Fruit fly (Drosophila melanogaster) whole organism, pupa: ENCODE data around the gene CG6980.

Experiments
- CG10348 ChIP-seq: fragments of 200-800 bp; sonication (Bioruptor generic); IDR thresholded peaks from 2 replicates; pipeline ENCODE4 v1.3.6; 2022; ENCODE audit warnings: missing biosample characterization, missing genetic modification characterization
- CG12605 ChIP-seq: fragments of 200-800 bp; sonication (Bioruptor generic); IDR thresholded peaks from 2 replicates; pipeline ENCODE4 v1.3.6; 2022; ENCODE audit warnings: missing biosample characterization, missing genetic modification characterization
- CG13204 ChIP-seq: fragments of 200-800 bp; sonication (Bioruptor generic); optimal IDR thresholded peaks from 2 replicates; lab custom pipeline; 2018; ENCODE audit warnings: missing biosample characterization, mild to moderate bottlenecking, missing genetic modification characterization, moderate library complexity
- CG14655 ChIP-seq: fragments of 200-800 bp; sonication (Bioruptor generic); optimal IDR thresholded peaks from 3 replicates; lab custom pipeline; 2017; ENCODE audit warnings: mild to moderate bottlenecking, missing biosample characterization, missing genetic modification reagents, missing genetic modification characterization
- CG15710 ChIP-seq: fragments of 200-800 bp; sonication (Bioruptor generic); optimal IDR thresholded peaks from 2 replicates; lab custom pipeline; 2018; ENCODE audit warnings: missing biosample characterization, mild to moderate bottlenecking, missing genetic modification characterization, moderate library complexity
- CG17806 ChIP-seq: fragments of 200-800 bp; sonication (Bioruptor generic); optimal IDR thresholded peaks from 2 replicates; lab custom pipeline; 2018; ENCODE audit warnings: missing biosample characterization, mild to moderate bottlenecking, missing genetic modification characterization, moderate library complexity
- CG32121 ChIP-seq: fragments of 200-800 bp; sonication (Bioruptor generic); IDR thresholded peaks from 2 replicates; pipeline ENCODE4 v1.3.6; 2022; ENCODE audit warnings: missing biosample characterization, missing genetic modification characterization
- CG34367 ChIP-seq: fragments of 200-800 bp; sonication (Bioruptor generic); optimal IDR thresholded peaks from 2 replicates; lab custom pipeline; 2018; ENCODE audit warnings: missing biosample characterization, mild to moderate bottlenecking, missing genetic modification characterization
- CG4496 ChIP-seq: fragments of 200-800 bp; sonication (Bioruptor generic); IDR thresholded peaks from 3 replicates; pipeline ENCODE4 v1.3.6; 2022; ENCODE audit warnings: missing biosample characterization, missing genetic modification characterization
- CG8159 ChIP-seq: fragments of 200-800 bp; sonication (Bioruptor generic); optimal IDR thresholded peaks from 3 replicates; lab custom pipeline; 2018; ENCODE audit warnings: missing biosample characterization, mild to moderate bottlenecking, missing genetic modification characterization, moderate library complexity
- CG8301 ChIP-seq: fragments of 200-800 bp; sonication (Bioruptor generic); optimal IDR thresholded peaks from 2 replicates; lab custom pipeline; 2018; ENCODE audit warnings: missing biosample characterization, mild to moderate bottlenecking, missing genetic modification characterization
- CG9948 ChIP-seq: fragments of 200-800 bp; sonication (Bioruptor generic); optimal IDR thresholded peaks from 2 replicates; lab custom pipeline; 2018; ENCODE audit warnings: missing biosample characterization, mild to moderate bottlenecking, missing genetic modification characterization, moderate library complexity
- D1 ChIP-seq: fragments of 200-800 bp; sonication (Bioruptor generic); optimal IDR thresholded peaks from 2 replicates; lab custom pipeline; 2018; ENCODE audit warnings: missing biosample characterization, mild to moderate bottlenecking, missing genetic modification characterization, moderate library complexity
- EcR ChIP-seq: fragments of 200-800 bp; sonication (Bioruptor generic); optimal IDR thresholded peaks from 3 replicates; lab custom pipeline; 2019; ENCODE audit warnings: missing biosample characterization, missing genetic modification characterization, mild to moderate bottlenecking, moderate library complexity, missing genetic modification reagents
- Ets98B ChIP-seq: fragments of 200-800 bp; sonication (Bioruptor generic); IDR thresholded peaks from 2 replicates; pipeline ENCODE4 v1.3.6; 2022; ENCODE audit warnings: missing biosample characterization, missing genetic modification characterization
- Pif1A ChIP-seq: fragments of 200-800 bp; sonication (Bioruptor generic); optimal IDR thresholded peaks from 3 replicates; lab custom pipeline; 2016; ENCODE audit warnings: missing biosample characterization, missing genetic modification characterization
- Pif1B ChIP-seq: fragments of 200-800 bp; sonication (Bioruptor generic); optimal IDR thresholded peaks from 3 replicates; lab custom pipeline; 2016; ENCODE audit warnings: missing biosample characterization, missing genetic modification characterization
- Snoo ChIP-seq: fragments of 200-800 bp; sonication (Bioruptor generic); optimal IDR thresholded peaks from 3 replicates; lab custom pipeline; 2017; ENCODE audit warnings: missing biosample characterization, mild to moderate bottlenecking, missing genetic modification characterization, inconsistent platforms
- fd96Ca ChIP-seq: fragments of 200-800 bp; sonication (Bioruptor generic); IDR thresholded peaks from 3 replicates; pipeline ENCODE4 v1.3.6; 2022; ENCODE audit warnings: missing biosample characterization, missing genetic modification characterization
- gl ChIP-seq: fragments of 200-800 bp; sonication (Bioruptor generic); optimal IDR thresholded peaks from 2 replicates; lab custom pipeline; 2018; ENCODE audit warnings: missing biosample characterization, mild to moderate bottlenecking, missing genetic modification characterization
- rn ChIP-seq: fragments of 200-800 bp; sonication (Bioruptor generic); IDR thresholded peaks from 2 replicates; pipeline ENCODE4 v1.3.6; 2022; ENCODE audit warnings: missing biosample characterization, missing genetic modification characterization

Gene CG6980

dm6 chr3R:24805048-24805447 is 2.4 kb upstream of the CG6980 start, which contains the start of gene polybromo:
polybromo (minus strand) TSS chr3R:24805259.
- TF ChIP-seq CG12605 (no peak), CG32121 (no peak), Pif1B (GFP tag; lab: Kevin White, UChicago) (no peak), CG34367 (no peak), rn (GFP tag; lab: Robert Waterston, UW) (no peak), D1 (tag; lab: Kevin White, UChicago) (no peak)
- TF ChIP-seq, all 21 proteins: peak for 0

- TF ChIP-seq CG17806, result no peak
- TF ChIP-seq Ets98B, result no peak
- TF ChIP-seq D1 (tag; lab: Kevin White, UChicago), result no peak
- no peak for TF ChIP-seq CG8159
- no peak for TF ChIP-seq CG15710 (tag; lab: Kevin White, UChicago)
- TF ChIP-seq fd96Ca (GFP tag; lab: Robert Waterston, UW), result no peak
- TF ChIP-seq Snoo (tag; lab: Kevin White, UChicago), result no peak
- TF ChIP-seq CG14655 (GFP tag; lab: Kevin White, UChicago), result no peak
Measured at dm6 chr3R:24809576-24810279, 2.3 kb downstream of the CG6980 start.

dm6 chr3R:24810844-24811625 is 3.6 kb downstream of the CG6980 start:
- TF ChIP-seq CG17806 (peak; percentile 92), CG9948 (tag; lab: Kevin White, UChicago) (peak; percentile 88), gl (peak; percentile 85), CG10348 (GFP tag; lab: Robert Waterston, UW) (peak; percentile 85), CG34367 (peak; percentile 92), Pif1A (GFP tag; lab: Kevin White, UChicago) (peak; percentile 93), D1 (tag; lab: Kevin White, UChicago) (no peak), CG13204 (GFP tag; lab: Kevin White, UChicago) (no peak), fd96Ca (GFP tag; lab: Robert Waterston, UW) (peak; percentile 98), CG15710 (tag; lab: Kevin White, UChicago) (peak; percentile 90), CG8159 (peak; percentile 88), CG12605 (peak; percentile 94), rn (GFP tag; lab: Robert Waterston, UW) (peak; percentile 89), Pif1B (GFP tag; lab: Kevin White, UChicago) (peak; percentile 93), CG32121 (peak; percentile 93), EcR (GFP tag; lab: Kevin White, UChicago) (peak; percentile 95), CG4496 (GFP tag; lab: Robert Waterston, UW) (peak; percentile 98), CG8301 (tag; lab: Kevin White, UChicago) (peak; percentile 95), Ets98B (peak; percentile 97), CG14655 (GFP tag; lab: Kevin White, UChicago) (peak; percentile 96), Snoo (tag; lab: Kevin White, UChicago) (peak; percentile 69)

- TF ChIP-seq CG4496 (GFP tag; lab: Robert Waterston, UW) (no peak), fd96Ca (GFP tag; lab: Robert Waterston, UW) (no peak), rn (GFP tag; lab: Robert Waterston, UW) (no peak), CG12605 (no peak), CG13204 (GFP tag; lab: Kevin White, UChicago) (no peak), D1 (tag; lab: Kevin White, UChicago) (no peak), CG14655 (GFP tag; lab: Kevin White, UChicago) (no peak), CG9948 (tag; lab: Kevin White, UChicago) (no peak), gl (no peak), CG10348 (GFP tag; lab: Robert Waterston, UW) (no peak), Snoo (tag; lab: Kevin White, UChicago) (no peak), CG17806 (no peak), Pif1B (GFP tag; lab: Kevin White, UChicago) (no peak)
Measured at dm6 chr3R:24812394-24812793, 5.0 kb downstream of the CG6980 start.

- no peak for TF ChIP-seq Ets98B
- TF ChIP-seq Pif1B (GFP tag; lab: Kevin White, UChicago), result no peak
- TF ChIP-seq CG12605, result peak; percentile 64
- TF ChIP-seq CG4496 (GFP tag; lab: Robert Waterston, UW), result no peak
- no peak for TF ChIP-seq CG8301 (tag; lab: Kevin White, UChicago)
- no peak for TF ChIP-seq Snoo (tag; lab: Kevin White, UChicago)
- no peak for TF ChIP-seq CG8159
- no peak for TF ChIP-seq fd96Ca (GFP tag; lab: Robert Waterston, UW)
- TF ChIP-seq CG17806, result no peak
Measured at dm6 chr3R:24812987-24813636, 5.7 kb downstream of the CG6980 start.
